Worm (Caenorhabditis elegans): ENCODE data around the gene cest-12.
A peak's percentile ranks its signal among the peaks of the same experiment; 100 is the strongest.

- TF ChIP-seq cog-1 (tag; optimal IDR thresholded peaks at IDR 0.05), result no peak
- no peak for TF ChIP-seq ref-1 (GFP tag; conservative IDR thresholded peaks at IDR 0.05)
- no peak for TF ChIP-seq T22C8.4 (GFP tag; IDR thresholded peaks at IDR 0.05)
- no peak for TF ChIP-seq med-1 (GFP tag; optimal IDR thresholded peaks at IDR 0.05; ENCODE audit: insufficient read depth)
- TF ChIP-seq flt-1 (GFP tag; IDR thresholded peaks at IDR 0.05), result 0 out of 2 replicates have a peak, but pooled peaks have one; percentile 43
- TF ChIP-seq tab-1 (GFP tag; IDR thresholded peaks at IDR 0.05), result no peak
- TF ChIP-seq klf-2 (GFP tag; conservative IDR thresholded peaks at IDR 0.05), result no peak
These were observed 17.1 kb upstream of the cest-12 start for ce11 chrIII:12124392-12124791.
